Worm (Caenorhabditis elegans): ENCODE results near the gene rps-29.

- TF ChIP-seq hmg-11 (tag; optimal IDR thresholded peaks at IDR 0.05) (no peak), aly-2 (tag; optimal IDR thresholded peaks at IDR 0.05) (no peak), nhr-12 (tag; optimal IDR thresholded peaks at IDR 0.05) (no peak), elt-1 (tag; optimal IDR thresholded peaks at IDR 0.05) (no peak), elt-2 (tag; optimal IDR thresholded peaks at IDR 0.05) (no peak), daf-12 (tag; optimal IDR thresholded peaks at IDR 0.05) (no peak), zag-1 (tag; optimal IDR thresholded peaks at IDR 0.05) (no peak), egl-27 (tag; optimal IDR thresholded peaks at IDR 0.05) (no peak), ZK546.5 (tag; optimal IDR thresholded peaks at IDR 0.05) (no peak), fos-1 (tag; optimal IDR thresholded peaks at IDR 0.05) (no peak), elt-3 (tag; optimal IDR thresholded peaks at IDR 0.05) (no peak), nhr-28 (tag; optimal IDR thresholded peaks at IDR 0.05) (no peak), ztf-11 (tag; optimal IDR thresholded peaks at IDR 0.05) (no peak), ceh-16 (tag; optimal IDR thresholded peaks at IDR 0.05) (no peak)
Observed at ce11 chrIII:811544-811943, 17.4 kb downstream of the rps-29 start, which contains the start of gene daf-7.
